Worm (Caenorhabditis elegans) whole organism, L2 larva: Measurements from ENCODE around the gene F56B3.11.

Source experiments
- R02D3.7 ChIP-seq: fragments of 150-350 bp; optimal IDR thresholded peaks from 2 replicates; lab custom pipeline; 2014; ENCODE audit warnings: missing biosample characterization, missing genetic modification characterization
- ceh-82 ChIP-seq: fragments of 150-350 bp; optimal IDR thresholded peaks from 2 replicates; lab custom pipeline; 2014; ENCODE audit warnings: missing biosample characterization, missing genetic modification characterization
- gmeb-1 ChIP-seq: fragments of 150-350 bp; optimal IDR thresholded peaks from 2 replicates; lab custom pipeline; 2014; ENCODE audit warnings: missing biosample characterization, missing genetic modification characterization
- lin-13 ChIP-seq: fragments of 150-350 bp; optimal IDR thresholded peaks from 2 replicates; lab custom pipeline; 2014; ENCODE audit warnings: missing biosample characterization, missing genetic modification reagents, missing genetic modification characterization
- nhr-77 ChIP-seq: fragments of 150-350 bp; optimal IDR thresholded peaks from 2 replicates; lab custom pipeline; 2014; ENCODE audit warnings: missing biosample characterization, missing genetic modification characterization

DNA sequence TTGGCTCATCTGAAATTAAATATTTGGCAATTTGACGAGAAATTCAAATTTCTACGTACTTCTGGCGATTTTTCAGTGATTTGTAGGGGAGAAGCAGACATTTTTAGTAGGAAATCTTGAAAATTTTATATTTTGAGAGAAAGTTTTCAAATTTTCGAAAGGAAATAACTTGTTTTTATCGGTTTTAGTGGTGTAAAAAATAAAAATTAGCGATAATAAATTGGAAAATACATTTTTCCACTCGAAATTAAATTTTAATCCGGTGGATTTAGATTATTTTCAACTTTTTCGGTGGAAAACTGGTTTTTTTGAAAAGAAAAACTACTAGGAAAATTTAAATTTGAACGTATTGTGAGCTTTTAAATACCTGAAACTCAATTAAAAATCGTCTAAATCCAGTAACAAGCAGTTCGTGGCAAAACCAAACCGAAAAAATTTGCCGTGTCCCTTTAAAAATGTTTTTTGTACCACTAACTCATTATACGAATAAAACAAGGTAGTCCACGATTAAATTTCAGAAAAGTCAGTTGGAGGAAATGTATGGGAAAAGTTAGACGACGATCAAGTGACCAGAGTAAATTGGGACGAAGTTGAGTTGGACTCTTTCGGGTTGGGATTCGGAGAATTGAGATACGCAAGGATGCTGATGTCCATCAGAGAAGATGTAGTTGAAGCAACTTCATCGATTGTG is 35.6 kb upstream of the F56B3.11 start, which contains the start of the genes madf-1 and Y55F3BR.10:
- TF ChIP-seq R02D3.7 (tag; lab: Kevin White, UChicago) (no peak), lin-13 (GFP tag; lab: Kevin White, UChicago) (no peak), ceh-82 (tag; lab: Kevin White, UChicago) (no peak), gmeb-1 (tag; lab: Kevin White, UChicago) (no peak), nhr-77 (no peak)
